Worm (Caenorhabditis elegans): ENCODE results near the gene R07G3.8.

DNA sequence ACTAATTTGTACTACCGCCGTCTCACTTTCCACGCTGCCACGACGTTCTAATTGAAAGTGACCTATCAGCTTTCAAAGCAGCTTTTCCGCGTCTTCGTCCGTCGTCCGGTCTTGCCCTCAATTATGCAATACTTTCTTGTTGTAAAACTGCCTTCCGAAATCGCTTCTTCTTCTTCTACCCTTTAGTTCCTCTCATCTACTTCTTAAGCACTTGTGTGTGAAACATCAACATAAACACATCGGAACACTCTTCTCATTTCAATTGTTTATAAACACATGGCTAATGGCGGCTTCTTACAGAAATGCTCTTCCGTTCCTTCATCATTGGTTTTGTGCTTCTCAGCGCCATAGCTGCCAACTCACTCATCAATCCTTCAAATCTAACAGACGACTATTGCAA lies 50.0 kb downstream of the R07G3.8 start, which contains the start of gene F35D2.3:
- TF ChIP-seq him-1 (tag; optimal IDR thresholded peaks at IDR 0.05) (no peak), dao-5 (tag; optimal IDR thresholded peaks at IDR 0.05) (no peak), W03F9.2 (tag; optimal IDR thresholded peaks at IDR 0.05) (no peak)
